Fruit fly (Drosophila melanogaster): Measurements from ENCODE around the gene cpx.

cpx gene

DNA sequence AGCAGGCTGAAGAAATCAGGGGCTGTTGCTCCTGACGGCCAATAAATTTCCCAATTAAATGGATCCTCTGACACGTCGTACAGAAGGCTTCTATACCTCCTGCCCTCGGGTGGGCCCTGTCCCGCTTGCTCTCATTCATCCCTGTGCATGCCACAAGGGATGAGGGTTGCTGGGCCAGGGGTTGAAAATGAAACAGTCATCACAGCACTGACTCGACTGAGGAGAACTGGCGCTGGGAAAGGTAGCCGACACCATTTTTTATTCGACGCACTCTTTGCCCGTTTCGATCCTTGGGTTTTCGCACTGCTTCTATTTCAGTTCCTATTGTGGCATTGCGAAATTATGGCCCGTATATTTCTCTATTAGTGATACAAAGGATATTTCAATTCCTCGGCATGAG, 61.2 kb downstream of the cpx start:
- TF ChIP-seq CG3919 (GFP tag; optimal IDR thresholded peaks at IDR 0.05) = no peak
- TF ChIP-seq CG7368 (GFP tag; optimal IDR thresholded peaks at IDR 0.05) = no peak
- no peak for TF ChIP-seq svp (GFP tag)
- no peak for TF ChIP-seq CG8119 (GFP tag; IDR thresholded peaks at IDR 0.05)
- TF ChIP-seq eg (GFP tag; IDR thresholded peaks at IDR 0.05) = no peak
- no peak for TF ChIP-seq esn (GFP tag; optimal IDR thresholded peaks at IDR 0.05)
- no peak for TF ChIP-seq CG6854 (GFP tag; optimal IDR thresholded peaks at IDR 0.05)
- TF ChIP-seq Sox15 (GFP tag; optimal IDR thresholded peaks at IDR 0.05) = no peak
- no peak for TF ChIP-seq achi (GFP tag; optimal IDR thresholded peaks at IDR 0.05)
- no peak for TF ChIP-seq salr (GFP tag; optimal IDR thresholded peaks at IDR 0.05)
- no peak for TF ChIP-seq CG10669 (GFP tag; optimal IDR thresholded peaks at IDR 0.05)
- TF ChIP-seq CG6276 (GFP tag; optimal IDR thresholded peaks at IDR 0.05) = no peak
- TF ChIP-seq topi (GFP tag; optimal IDR thresholded peaks at IDR 0.05) = no peak
- TF ChIP-seq Hr38 (GFP tag; optimal IDR thresholded peaks at IDR 0.05) = no peak
- no peak for TF ChIP-seq CG9139 (GFP tag; optimal IDR thresholded peaks at IDR 0.05)
- TF ChIP-seq Eip93F (GFP tag; optimal IDR thresholded peaks at IDR 0.05) = no peak
- no peak for TF ChIP-seq Sox14 (GFP tag; optimal IDR thresholded peaks at IDR 0.05)
- TF ChIP-seq CG6792 (GFP tag; optimal IDR thresholded peaks at IDR 0.05) = no peak

DNA sequence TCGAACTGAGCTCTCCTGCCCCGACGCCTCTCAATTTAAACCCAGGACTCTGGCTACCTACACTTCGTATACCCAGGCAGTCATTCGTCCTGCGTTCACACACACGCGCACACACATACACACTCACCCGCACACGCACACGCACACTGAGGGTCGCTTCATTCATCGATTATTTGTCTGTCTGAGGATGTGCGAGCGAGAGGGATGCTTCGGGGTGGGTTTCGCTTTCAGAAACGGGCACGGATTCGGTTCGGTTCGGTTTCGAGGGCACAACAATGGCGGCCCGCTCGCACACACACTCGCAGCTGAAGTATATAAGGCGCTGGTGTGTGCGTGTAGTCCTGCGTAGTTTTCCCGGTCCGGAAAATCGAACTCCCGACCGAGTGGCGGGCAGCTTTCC, 66.6 kb downstream of the cpx start, which contains the start of gene hkb:
Gene hkb, minus strand, starts transcription at position 11 of the 400 bp plus-strand sequence.
- TF ChIP-seq pdm3 (GFP tag; optimal IDR thresholded peaks at IDR 0.05) (no peak), Sox14 (GFP tag; optimal IDR thresholded peaks at IDR 0.05) (no peak)

DNA sequence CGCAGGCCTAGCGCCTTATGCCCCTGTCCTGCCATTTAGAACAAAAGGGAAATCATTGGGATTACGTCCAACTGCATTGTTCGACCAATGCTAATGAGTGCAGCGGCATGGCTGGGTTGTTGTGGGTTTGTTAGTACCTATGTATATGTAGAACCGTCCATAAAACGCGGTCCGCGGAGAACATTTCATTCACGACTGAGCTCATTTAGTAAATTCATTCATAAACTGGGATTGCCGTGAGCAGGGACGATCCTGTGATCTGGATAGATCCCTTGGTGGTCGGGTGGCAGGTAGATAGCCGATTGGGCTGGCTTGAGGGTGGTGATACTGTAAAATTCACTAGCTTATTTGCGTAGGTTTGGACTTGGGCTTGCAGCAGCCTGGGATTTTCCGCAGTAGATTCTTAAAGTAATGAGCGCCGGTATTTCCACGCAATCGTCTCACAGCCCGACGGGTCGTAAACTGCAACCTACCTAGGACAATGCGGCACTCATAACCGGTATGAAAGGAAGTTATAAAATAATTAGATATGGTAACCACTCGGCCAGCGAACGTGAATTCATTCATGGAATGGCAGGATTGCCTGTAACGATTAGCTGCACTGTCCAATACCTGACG, 68.3 kb downstream of the cpx start:
- TF ChIP-seq cyc (GFP tag; optimal IDR thresholded peaks at IDR 0.05) (no peak), achi (GFP tag; optimal IDR thresholded peaks at IDR 0.05) (no peak), CG3032 (tag; optimal IDR thresholded peaks at IDR 0.05) (no peak), dsx (GFP tag; optimal IDR thresholded peaks at IDR 0.05; ENCODE audit: poor library complexity, severe bottlenecking) (no peak), lz (GFP tag; optimal IDR thresholded peaks at IDR 0.05) (no peak), CG8632 (GFP tag; optimal IDR thresholded peaks at IDR 0.05) (no peak)

DNA sequence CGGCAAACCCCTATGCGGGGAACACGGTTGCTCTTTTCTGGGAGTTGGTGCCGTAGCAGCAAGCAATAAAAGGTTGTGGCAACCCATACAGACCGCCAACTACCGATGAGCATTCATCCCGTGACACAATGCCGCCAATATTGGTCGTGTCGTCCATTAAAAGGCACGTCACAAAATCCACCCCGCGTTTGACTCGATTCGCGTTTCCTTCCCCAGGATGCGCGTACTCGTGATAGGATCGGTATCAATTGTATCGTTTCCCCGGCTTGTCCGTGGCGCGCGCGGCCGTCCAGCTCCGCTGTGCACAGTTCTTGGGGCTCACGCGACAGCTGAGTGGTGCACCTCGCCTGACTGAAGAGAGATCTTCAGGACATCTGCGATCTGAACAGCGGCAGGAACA, 70.2 kb downstream of the cpx start:
- no peak for TF ChIP-seq topi (GFP tag; optimal IDR thresholded peaks at IDR 0.05)
- TF ChIP-seq CG3032 (tag; optimal IDR thresholded peaks at IDR 0.05) = no peak
- no peak for TF ChIP-seq Hr38 (GFP tag; optimal IDR thresholded peaks at IDR 0.05)
- no peak for TF ChIP-seq Blimp-1 (GFP tag; optimal IDR thresholded peaks at IDR 0.05)
- TF ChIP-seq CG8319 (GFP tag; optimal IDR thresholded peaks at IDR 0.05) = no peak
- no peak for TF ChIP-seq OdsH (GFP tag; optimal IDR thresholded peaks at IDR 0.05)
- TF ChIP-seq CG7368 (GFP tag; optimal IDR thresholded peaks at IDR 0.05) = no peak
- TF ChIP-seq eg (GFP tag; IDR thresholded peaks at IDR 0.05) = no peak
- no peak for TF ChIP-seq svp (GFP tag)
- TF ChIP-seq CG4318 (GFP tag; optimal IDR thresholded peaks at IDR 0.05) = no peak
- no peak for TF ChIP-seq CG3919 (GFP tag; optimal IDR thresholded peaks at IDR 0.05)
- no peak for TF ChIP-seq CG10631 (GFP tag; optimal IDR thresholded peaks at IDR 0.05)
- TF ChIP-seq CG31627 (GFP tag; optimal IDR thresholded peaks at IDR 0.05) = no peak
- no peak for TF ChIP-seq CG6808 (GFP tag; optimal IDR thresholded peaks at IDR 0.05)

DNA sequence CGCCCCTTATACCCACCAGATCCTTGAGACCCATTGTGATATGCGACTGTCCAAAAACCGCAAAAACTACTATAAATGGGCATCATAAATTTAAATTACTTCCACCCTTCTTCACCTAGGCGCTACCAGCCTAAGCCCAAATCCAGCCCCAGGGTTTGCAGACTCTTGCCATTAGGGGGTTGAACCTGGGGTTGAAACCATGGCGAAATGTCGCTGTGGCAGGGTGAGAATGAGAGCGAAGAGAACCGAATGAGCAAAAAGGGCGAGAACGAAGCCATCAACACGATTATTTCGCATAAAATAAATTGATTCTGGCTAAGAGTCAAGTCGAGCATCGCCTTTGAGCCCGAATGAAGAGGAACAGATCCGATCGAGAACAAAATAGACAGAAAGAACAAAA, 73.5 kb downstream of the cpx start:
- TF ChIP-seq CG8319 (GFP tag; optimal IDR thresholded peaks at IDR 0.05) = no peak
- TF ChIP-seq Blimp-1 (GFP tag; optimal IDR thresholded peaks at IDR 0.05) = no peak
- no peak for TF ChIP-seq CG7368 (GFP tag; optimal IDR thresholded peaks at IDR 0.05)
- no peak for TF ChIP-seq dac (GFP tag; optimal IDR thresholded peaks at IDR 0.05)
- TF ChIP-seq CG11294 (GFP tag; IDR thresholded peaks at IDR 0.05) = no peak
- no peak for TF ChIP-seq CG15336 (GFP tag; IDR thresholded peaks at IDR 0.05)
- no peak for TF ChIP-seq Ets96B (tag; optimal IDR thresholded peaks at IDR 0.05)
- no peak for TF ChIP-seq CG1621 (tag; optimal IDR thresholded peaks at IDR 0.05)
- TF ChIP-seq topi (GFP tag; optimal IDR thresholded peaks at IDR 0.05) = no peak
- no peak for TF ChIP-seq CG32006 (GFP tag; optimal IDR thresholded peaks at IDR 0.05)
- no peak for TF ChIP-seq Lpt (GFP tag; optimal IDR thresholded peaks at IDR 0.05)
- no peak for TF ChIP-seq cyc (GFP tag; optimal IDR thresholded peaks at IDR 0.05)
- TF ChIP-seq fd85E (GFP tag; optimal IDR thresholded peaks at IDR 0.05) = no peak
- no peak for TF ChIP-seq Hr38 (GFP tag; optimal IDR thresholded peaks at IDR 0.05)

Data from whole organism, prepupa.